Worm (Caenorhabditis elegans) whole organism, late embryonic: ENCODE data around the gene ZK185.4.

ENCODE experiments used
- C08G9.2 ChIP-seq: sonication (generic microtip); optimal IDR thresholded peaks from 2 replicates; lab custom pipeline; 2016; ENCODE audit warnings: mild to moderate bottlenecking, missing genetic modification characterization, moderate library complexity, missing compliant biosample characterization
- F13H6.1 ChIP-seq: sonication (generic microtip); optimal IDR thresholded peaks from 2 replicates; lab custom pipeline; 2016; ENCODE audit warnings: missing genetic modification characterization, missing compliant biosample characterization
- K02D7.2 ChIP-seq: sonication (generic microtip); optimal IDR thresholded peaks from 2 replicates; lab custom pipeline; 2017; ENCODE audit warnings: mild to moderate bottlenecking, missing genetic modification characterization, missing compliant biosample characterization
- K09A11.1 ChIP-seq: sonication (generic microtip); optimal IDR thresholded peaks from 2 replicates; lab custom pipeline; 2017; ENCODE audit warnings: antibody characterized with exemption, mild to moderate bottlenecking, missing genetic modification characterization, missing compliant biosample characterization; ENCODE audit not compliant: insufficient read depth
- T23F11.4 ChIP-seq: fragments of 200-800 bp; sonication (Bioruptor generic); optimal IDR thresholded peaks from 2 replicates; lab custom pipeline; 2018; ENCODE audit warnings: mild to moderate bottlenecking, missing genetic modification characterization, missing compliant biosample characterization
- Y22D7AL.16 ChIP-seq: sonication (generic microtip); optimal IDR thresholded peaks from 2 replicates; lab custom pipeline; 2016; ENCODE audit warnings: missing genetic modification characterization, missing compliant biosample characterization
- ahr-1 ChIP-seq: sonication (generic microtip); optimal IDR thresholded peaks from 2 replicates; lab custom pipeline; 2016; ENCODE audit warnings: missing genetic modification characterization, missing compliant biosample characterization
- ceh-24 ChIP-seq: sonication (generic microtip); optimal IDR thresholded peaks from 2 replicates; lab custom pipeline; 2016; ENCODE audit warnings: mild to moderate bottlenecking, missing genetic modification characterization, missing compliant biosample characterization
- ceh-30 ChIP-seq: fragments of 150-350 bp; optimal IDR thresholded peaks from 2 replicates; lab custom pipeline; 2014; ENCODE audit warnings: missing biosample characterization, missing genetic modification characterization
- ceh-9 ChIP-seq: sonication (generic microtip); optimal IDR thresholded peaks from 2 replicates; lab custom pipeline; 2016; ENCODE audit warnings: mild to moderate bottlenecking, missing genetic modification characterization, inconsistent platforms, missing compliant biosample characterization
- che-1 ChIP-seq: sonication (generic microtip); optimal IDR thresholded peaks from 2 replicates; lab custom pipeline; 2016; ENCODE audit warnings: mild to moderate bottlenecking, missing genetic modification characterization, missing compliant biosample characterization
- elt-2 ChIP-seq: sonication (generic microtip); optimal IDR thresholded peaks from 2 replicates; lab custom pipeline; 2016; ENCODE audit warnings: missing genetic modification reagents, missing genetic modification characterization, missing compliant biosample characterization
- elt-4 ChIP-seq: sonication (generic microtip); optimal IDR thresholded peaks from 2 replicates; lab custom pipeline; 2016; ENCODE audit warnings: missing genetic modification characterization, missing compliant biosample characterization
- fkh-6 ChIP-seq: sonication (generic microtip); optimal IDR thresholded peaks from 2 replicates; lab custom pipeline; 2016; ENCODE audit warnings: missing genetic modification characterization, missing compliant biosample characterization
- gmeb-2 ChIP-seq: sonication (generic microtip); optimal IDR thresholded peaks from 2 replicates; lab custom pipeline; 2016; ENCODE audit warnings: missing genetic modification characterization, inconsistent platforms, missing compliant biosample characterization
- hlh-15 ChIP-seq: sonication (generic microtip); optimal IDR thresholded peaks from 2 replicates; lab custom pipeline; 2016; ENCODE audit warnings: missing genetic modification characterization, missing compliant biosample characterization
- hlh-30 ChIP-seq: sonication (generic microtip); optimal IDR thresholded peaks from 2 replicates; lab custom pipeline; 2017; ENCODE audit warnings: antibody characterized with exemption, missing genetic modification characterization, missing compliant biosample characterization; ENCODE audit not compliant: insufficient read depth
- hlh-6 ChIP-seq: sonication (generic microtip); optimal IDR thresholded peaks from 2 replicates; lab custom pipeline; 2016; ENCODE audit warnings: missing genotype, missing genetic modification characterization, missing compliant biosample characterization
- hlh-8 ChIP-seq: sonication (generic microtip); optimal IDR thresholded peaks from 2 replicates; lab custom pipeline; 2016; ENCODE audit warnings: missing genotype, missing genetic modification characterization, missing compliant biosample characterization
- lim-6 ChIP-seq: sonication (generic microtip); optimal IDR thresholded peaks from 2 replicates; lab custom pipeline; 2016; ENCODE audit warnings: missing genetic modification characterization, missing compliant biosample characterization
- lin-11 ChIP-seq: fragments of 200-800 bp; sonication (Bioruptor generic); optimal IDR thresholded peaks from 2 replicates; lab custom pipeline; 2018; ENCODE audit warnings: mild to moderate bottlenecking, missing genetic modification characterization, missing compliant biosample characterization
- madf-2 ChIP-seq: sonication (generic microtip); optimal IDR thresholded peaks from 2 replicates; lab custom pipeline; 2017; ENCODE audit warnings: missing genetic modification characterization, missing compliant biosample characterization
- mec-3 ChIP-seq: sonication (generic microtip); optimal IDR thresholded peaks from 2 replicates; lab custom pipeline; 2016; ENCODE audit warnings: borderline replicate concordance, missing genetic modification characterization, missing compliant biosample characterization
- nhr-11 ChIP-seq: fragments of 150-350 bp; optimal IDR thresholded peaks from 2 replicates; lab custom pipeline; 2014; ENCODE audit warnings: missing biosample characterization, missing genetic modification characterization
- nhr-232 ChIP-seq: sonication (generic microtip); optimal IDR thresholded peaks from 2 replicates; lab custom pipeline; 2016; ENCODE audit warnings: missing genetic modification characterization, missing compliant biosample characterization
- npax-4 ChIP-seq: sonication (generic microtip); optimal IDR thresholded peaks from 2 replicates; lab custom pipeline; 2016; ENCODE audit warnings: missing genetic modification characterization, missing compliant biosample characterization
- pag-3 ChIP-seq: sonication (generic microtip); optimal IDR thresholded peaks from 2 replicates; lab custom pipeline; 2016; ENCODE audit warnings: missing compliant biosample characterization, missing genetic modification characterization, borderline replicate concordance
- pax-1 ChIP-seq: fragments of 150-350 bp; optimal IDR thresholded peaks from 2 replicates; lab custom pipeline; 2014; ENCODE audit warnings: missing biosample characterization, missing genetic modification characterization
- pqm-1 ChIP-seq: sonication (generic microtip); optimal IDR thresholded peaks from 2 replicates; lab custom pipeline; 2016; ENCODE audit warnings: missing genetic modification characterization, missing compliant biosample characterization
- ref-2 ChIP-seq: sonication (generic microtip); optimal IDR thresholded peaks from 2 replicates; lab custom pipeline; 2016; ENCODE audit warnings: missing genetic modification characterization, missing compliant biosample characterization
- rnt-1 ChIP-seq: sonication (generic microtip); optimal IDR thresholded peaks from 2 replicates; lab custom pipeline; 2016; ENCODE audit warnings: missing genetic modification characterization, missing compliant biosample characterization
- sdc-2 ChIP-seq: sonication (generic microtip); optimal IDR thresholded peaks from 2 replicates; lab custom pipeline; 2016; ENCODE audit warnings: missing genotype, missing genetic modification characterization, missing compliant biosample characterization
- sox-2 ChIP-seq: fragments of 200-800 bp; sonication (Bioruptor generic); IDR thresholded peaks from 2 replicates; pipeline ENCODE4 v1.3.6; 2022; ENCODE audit warnings: missing genetic modification reagents, missing genetic modification characterization, missing compliant biosample characterization
- tbx-7 ChIP-seq: sonication (generic microtip); optimal IDR thresholded peaks from 2 replicates; lab custom pipeline; 2016; ENCODE audit warnings: missing genotype, missing genetic modification characterization, missing compliant biosample characterization
- ttx-3 ChIP-seq: sonication (generic microtip); optimal IDR thresholded peaks from 2 replicates; lab custom pipeline; 2016; ENCODE audit warnings: missing genetic modification reagents, missing genetic modification characterization, missing compliant biosample characterization
- unc-3 ChIP-seq, 2 experiments: fragments of 200-800 bp in 1 of 2; sonication (Bioruptor generic) in 1 of 2; sonication (generic microtip) in 1 of 2; conservative IDR thresholded peaks in 1 of 2; optimal IDR thresholded peaks in 1 of 2; 2 replicates each; pipeline versions ENCODE4 v1.3.6 to Lab custom; 2016 to 2022; ENCODE audit warnings: missing compliant biosample characterization in 2 of 2, missing genetic modification characterization in 2 of 2, missing genetic modification reagents in 1 of 2
- unc-55 ChIP-seq: sonication (generic microtip); optimal IDR thresholded peaks from 2 replicates; lab custom pipeline; 2017; ENCODE audit warnings: missing biosample characterization, missing genetic modification reagents, missing genetic modification characterization
- unc-86 ChIP-seq: sonication (generic microtip); optimal IDR thresholded peaks from 2 replicates; lab custom pipeline; 2016; ENCODE audit warnings: missing genetic modification characterization, missing compliant biosample characterization

The ZK185.4 gene

ce11 chrIV:4526028-4526427 is 6.9 kb downstream of the ZK185.4 start:
- TF ChIP-seq tbx-7 (tag; lab: Kevin White, UChicago) (no peak), hlh-6 (tag; lab: Kevin White, UChicago) (no peak), hlh-8 (tag; lab: Kevin White, UChicago) (no peak), sox-2 (GFP tag; lab: Robert Waterston, UW) (no peak), ceh-24 (tag; lab: Kevin White, UChicago) (no peak), gmeb-2 (tag; lab: Kevin White, UChicago) (no peak), che-1 (tag; lab: Kevin White, UChicago) (no peak), ceh-30 (tag; lab: Kevin White, UChicago) (no peak), npax-4 (tag; lab: Kevin White, UChicago) (no peak), ttx-3 (tag; lab: Kevin White, UChicago) (no peak), ahr-1 (tag; lab: Kevin White, UChicago) (no peak)
- TF ChIP-seq, all 69 proteins: peak for 0

DNA sequence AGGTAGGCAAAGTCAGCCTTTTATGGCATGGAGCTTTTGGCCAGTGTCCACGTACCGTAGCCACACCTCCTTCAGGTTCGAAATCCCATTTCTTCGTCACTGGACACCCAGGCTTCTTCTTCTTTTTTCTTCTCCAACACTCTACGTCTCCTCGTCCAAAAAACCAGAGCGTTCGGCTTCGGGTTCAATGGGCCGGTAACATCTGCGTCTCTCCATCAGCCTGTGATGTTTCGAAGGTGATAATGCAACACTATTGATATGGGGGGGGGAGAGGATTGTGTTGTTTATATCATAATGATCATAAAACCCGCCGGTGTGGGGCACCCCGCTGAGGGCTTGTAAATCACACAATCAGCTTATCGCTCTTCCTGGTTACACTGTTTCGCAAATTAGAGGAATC is 8.0 kb downstream of the ZK185.4 start, which contains the start of gene ZK180.6:
TSS of gene ZK180.6 (minus strand) at position 101 of the 400 bp plus-strand sequence.
- no peak for TF ChIP-seq pax-1 (tag; lab: Kevin White, UChicago)
- TF ChIP-seq T23F11.4 (GFP tag; lab: Kevin White, UChicago), result no peak
- TF ChIP-seq F13H6.1 (tag; lab: Kevin White, UChicago), result no peak
- no peak for TF ChIP-seq hlh-30 (tag; lab: Kevin White, UChicago)
- TF ChIP-seq unc-55 (GFP tag; lab: Kevin White, UChicago), result no peak
- no peak for TF ChIP-seq K02D7.2 (tag; lab: Kevin White, UChicago)
- no peak for TF ChIP-seq Y22D7AL.16
- TF ChIP-seq elt-2 (tag; lab: Kevin White, UChicago), result no peak
- no peak for TF ChIP-seq ref-2
- TF ChIP-seq elt-4 (tag; lab: Kevin White, UChicago), result no peak
- TF ChIP-seq C08G9.2, result no peak

DNA sequence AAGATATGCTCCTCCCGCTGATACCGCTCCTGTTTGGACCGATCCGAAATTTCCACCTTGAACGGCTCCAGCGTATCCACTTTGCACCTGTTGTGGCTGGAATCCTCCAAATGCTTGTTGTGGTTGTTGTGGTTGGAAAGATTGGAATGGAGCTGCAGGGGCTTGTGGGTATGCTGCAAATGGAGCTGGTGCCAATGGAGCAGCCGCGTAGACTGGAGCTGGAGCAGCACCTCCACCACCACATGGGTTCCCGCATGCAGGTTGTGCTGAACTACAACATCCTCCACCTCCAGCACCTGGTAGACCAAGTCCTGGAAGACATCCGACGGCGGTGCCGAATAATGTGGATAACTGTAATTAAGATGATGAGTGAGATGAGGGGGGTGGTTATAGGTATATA is 9.5 kb downstream of the ZK185.4 start:
- TF ChIP-seq ref-2 (no peak), lin-11 (tag; lab: Kevin White, UChicago) (no peak), K09A11.1 (no peak), mec-3 (tag; lab: Kevin White, UChicago) (no peak), ceh-9 (tag; lab: Kevin White, UChicago) (no peak), unc-3 (GFP tag; conservative IDR thresholded peaks at IDR 0.05; lab: Robert Waterston, UW) (no peak), unc-3 (tag; optimal IDR thresholded peaks at IDR 0.05; lab: Kevin White, UChicago) (no peak), F13H6.1 (tag; lab: Kevin White, UChicago) (no peak), madf-2 (tag; lab: Kevin White, UChicago) (no peak), hlh-15 (tag; lab: Kevin White, UChicago) (no peak), pag-3 (tag; lab: Kevin White, UChicago) (no peak), lim-6 (no peak), unc-86 (tag; lab: Kevin White, UChicago) (no peak), sdc-2 (tag; lab: Kevin White, UChicago) (no peak), C08G9.2 (no peak), nhr-11 (tag; lab: Kevin White, UChicago) (no peak)

- TF ChIP-seq pqm-1 (no peak), nhr-232 (no peak), fkh-6 (tag; lab: Kevin White, UChicago) (no peak), rnt-1 (tag; lab: Kevin White, UChicago) (peak; percentile 9)
- TF ChIP-seq, all 69 proteins: peak for 1
These were observed 13.2 kb downstream of the ZK185.4 start for ce11 chrIV:4519714-4520113.
